Fruit fly (Drosophila melanogaster): ENCODE data around the gene t.

t gene

DNA sequence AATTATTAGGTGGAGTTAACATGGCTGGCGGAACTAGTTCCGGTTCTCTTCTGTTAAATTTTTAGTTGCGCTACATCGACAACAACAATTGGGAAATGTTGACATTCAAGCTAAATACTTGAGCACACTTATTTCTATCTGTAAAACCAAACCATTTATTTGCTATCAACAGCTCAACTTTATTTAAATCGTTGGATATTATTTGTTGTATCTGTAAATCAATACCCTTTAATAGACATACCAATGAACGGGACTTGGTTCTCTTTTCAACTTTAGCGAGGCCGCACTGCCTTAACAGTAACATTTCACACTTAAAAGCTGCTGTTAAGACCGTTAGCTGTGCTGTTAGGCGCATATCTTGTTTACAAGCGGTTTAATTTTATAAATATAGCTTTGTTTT, 29.5 kb downstream of the t start, which contains the start of gene CG12106 (continued):
- TF ChIP-seq wek (GFP tag; optimal IDR thresholded peaks at IDR 0.05) (no peak), Scr (GFP tag; IDR thresholded peaks at IDR 0.05; ENCODE audit: partially characterized antibody) (no peak), pfk (GFP tag; optimal IDR thresholded peaks at IDR 0.05) (no peak), CG15011 (GFP tag; optimal IDR thresholded peaks at IDR 0.05) (no peak), CG18262 (tag; optimal IDR thresholded peaks at IDR 0.05) (peak; percentile 36), lov (optimal IDR thresholded peaks at IDR 0.05) (no peak), lov (GFP tag; IDR thresholded peaks at IDR 0.05) (no peak), CG1832 (GFP tag; optimal IDR thresholded peaks at IDR 0.05) (no peak), CG14050 (GFP tag; IDR thresholded peaks at IDR 0.05) (peak; percentile 32; the same call in 1 of the 3 replicates), slp2 (GFP tag; optimal IDR thresholded peaks at IDR 0.05) (no peak), pita (GFP tag; optimal IDR thresholded peaks at IDR 0.05) (no peak), CG2199 (GFP tag; IDR thresholded peaks at IDR 0.05) (no peak), Atf-2 (GFP tag; optimal IDR thresholded peaks at IDR 0.05) (peak; percentile 1), slbo (GFP tag; IDR thresholded peaks at IDR 0.05) (peak; percentile 72), CG11085 (GFP tag; IDR thresholded peaks at IDR 0.05) (no peak), vnd (GFP tag; IDR thresholded peaks at IDR 0.05; ENCODE audit: partially characterized antibody) (no peak), twi (tag; optimal IDR thresholded peaks at IDR 0.05) (no peak), Jarid2 (GFP tag; optimal IDR thresholded peaks at IDR 0.05) (no peak), vvl (GFP tag; IDR thresholded peaks at IDR 0.05) (no peak; the same call in 1 of the 2 replicates), pnt (GFP tag; optimal IDR thresholded peaks at IDR 0.05) (no peak), psq (GFP tag; optimal IDR thresholded peaks at IDR 0.05) (no peak), ac (GFP tag; optimal IDR thresholded peaks at IDR 0.05) (no peak), ftz-f1 (GFP tag; optimal IDR thresholded peaks at IDR 0.05) (no peak), trem (tag; optimal IDR thresholded peaks at IDR 0.05) (peak; percentile 26), GATAe (GFP tag; conservative IDR thresholded peaks at IDR 0.05) (no peak), CG7271 (tag; optimal IDR thresholded peaks at IDR 0.05) (no peak), CG2712 (tag; optimal IDR thresholded peaks at IDR 0.05) (peak; percentile 42), bcd (GFP tag; optimal IDR thresholded peaks at IDR 0.05) (peak; percentile 20), Kr (GFP tag; optimal IDR thresholded peaks at IDR 0.05) (no peak), lola (GFP tag; optimal IDR thresholded peaks at IDR 0.05) (peak in 1 of 3 experiments; percentile 27), CG15601 (tag; optimal IDR thresholded peaks at IDR 0.05) (peak; percentile 13), onecut (GFP tag; IDR thresholded peaks at IDR 0.05) (peak; percentile 32; the same call in 1 of the 2 replicates), caup (GFP tag; optimal IDR thresholded peaks at IDR 0.05; ENCODE audit: severe bottlenecking) (no peak), CG42726 (GFP tag; IDR thresholded peaks at IDR 0.05; ENCODE audit: partially characterized antibody) (no peak), Hey (tag; optimal IDR thresholded peaks at IDR 0.05) (no peak), sim (GFP tag; IDR thresholded peaks at IDR 0.05) (no peak), CG12391 (tag; optimal IDR thresholded peaks at IDR 0.05) (peak; percentile 47), Meics (GFP tag; optimal IDR thresholded peaks at IDR 0.05) (peak; percentile 46), CG6791 (GFP tag; IDR thresholded peaks at IDR 0.05; ENCODE audit: partially characterized antibody) (no peak), seq (GFP tag; IDR thresholded peaks at IDR 0.05) (0 out of 2 replicates have a peak, but pooled peaks have one; percentile 31), CG10959 (GFP tag; IDR thresholded peaks at IDR 0.05) (no peak), HmgZ (tag; optimal IDR thresholded peaks at IDR 0.05) (peak; percentile 3), CG17328 (GFP tag; IDR thresholded peaks at IDR 0.05) (no peak), ro (GFP tag; IDR thresholded peaks at IDR 0.05) (no peak), Poxn (GFP tag; IDR thresholded peaks at IDR 0.05) (no peak), CG12219 (GFP tag; optimal IDR thresholded peaks at IDR 0.05) (peak; percentile 1), Ssrp (tag; optimal IDR thresholded peaks at IDR 0.05) (no peak), D (optimal IDR thresholded peaks at IDR 0.05) (no peak), D (GFP tag; optimal IDR thresholded peaks at IDR 0.05) (no peak), CG12236 (GFP tag; optimal IDR thresholded peaks at IDR 0.05) (no peak), bsh (GFP tag; optimal IDR thresholded peaks at IDR 0.05) (peak in 1 of 2 experiments; percentile 46)

Data from whole organism, embryonic.